Fruit fly (Drosophila melanogaster) whole organism: Measurements from ENCODE around the gene Ser12.

Source experiments
- CG8478 ChIP-seq: fragments of >200 bp; optimal IDR thresholded peaks from 2 replicates; lab custom pipeline; 2018; ENCODE audit warnings: inconsistent platforms
- EcR ChIP-seq, 2 experiments: fragments of >200 bp; optimal IDR thresholded peaks; 2 replicates each; lab custom pipeline; 2017; ENCODE audit warnings: missing biosample characterization in 2 of 2, missing genetic modification characterization in 2 of 2, missing genetic modification reagents in 2 of 2
- psq ChIP-seq: fragments of >200 bp; optimal IDR thresholded peaks from 2 replicates; lab custom pipeline; 2017
- usp ChIP-seq: fragments of >200 bp; optimal IDR thresholded peaks from 2 replicates; lab custom pipeline; 2017; ENCODE audit warnings: missing biosample characterization, missing genetic modification characterization, mixed read lengths

DNA sequence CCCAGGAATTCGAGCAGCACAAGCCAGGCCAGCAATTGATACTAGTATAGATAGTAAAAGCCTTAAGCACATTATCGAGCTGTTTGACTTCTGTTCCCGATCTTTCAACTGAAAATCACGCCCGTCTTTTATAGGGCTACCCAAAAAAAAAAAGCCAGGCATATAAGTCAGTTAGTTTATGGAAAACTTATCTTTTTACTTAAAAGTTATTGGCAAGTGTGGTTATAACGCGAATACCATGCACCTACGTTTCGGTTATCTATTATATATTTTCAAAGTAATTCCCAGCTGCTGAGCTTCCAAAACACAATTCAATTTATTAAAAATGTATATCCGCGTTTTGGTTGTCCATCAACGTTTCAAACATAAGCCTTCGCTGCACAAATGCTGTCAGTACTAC is 35.7 kb upstream of the Ser12 start, which contains the start of gene CG31681:
- TF ChIP-seq CG8478 (lab: Kevin White, UChicago), result no peak
- no peak for TF ChIP-seq EcR (GFP tag; optimal IDR thresholded peaks at IDR 0.05; lab: Kevin White, UChicago)
- no peak for TF ChIP-seq usp
- no peak for TF ChIP-seq psq (lab: Kevin White, UChicago)
